Fruit fly (Drosophila melanogaster) whole organism, embryonic: ENCODE measurements around the gene eas.

Experiments
- Asciz ChIP-seq: fragments of 200-800 bp; sonication (Bioruptor generic); optimal IDR thresholded peaks from 2 replicates; lab custom pipeline; 2017; ENCODE audit warnings: missing biosample characterization, mild to moderate bottlenecking, missing genetic modification characterization, missing genetic modification reagents
- BEAF-32 ChIP-seq: fragments of 200-800 bp; sonication (Bioruptor generic); optimal IDR thresholded peaks from 3 replicates; lab custom pipeline; 2017; ENCODE audit warnings: missing biosample characterization, missing genetic modification characterization, mild to moderate bottlenecking, moderate library complexity, missing genetic modification reagents
- Bdp1 ChIP-seq: fragments of 200-800 bp; sonication (Bioruptor generic); optimal IDR thresholded peaks from 3 replicates; lab custom pipeline; 2016; ENCODE audit warnings: missing biosample characterization, missing genetic modification characterization
- CG10431 ChIP-seq: fragments of 200-800 bp; sonication (Bioruptor generic); optimal IDR thresholded peaks from 3 replicates; lab custom pipeline; 2018; ENCODE audit warnings: missing biosample characterization, mild to moderate bottlenecking, missing genetic modification characterization
- CG12744 ChIP-seq: fragments of 200-800 bp; sonication (Bioruptor generic); optimal IDR thresholded peaks from 2 replicates; lab custom pipeline; 2016; ENCODE audit warnings: missing biosample characterization, missing genetic modification characterization
- CG13123 ChIP-seq: fragments of 200-800 bp; sonication (Bioruptor generic); optimal IDR thresholded peaks from 2 replicates; lab custom pipeline; 2016; ENCODE audit warnings: missing biosample characterization, missing genetic modification characterization
- CG14014 ChIP-seq: fragments of 200-800 bp; sonication (Bioruptor generic); IDR thresholded peaks from 2 replicates; pipeline ENCODE4 v1.3.6; 2022; ENCODE audit warnings: missing biosample characterization, missing genetic modification characterization
- CG15011 ChIP-seq: fragments of 200-800 bp; sonication (Bioruptor generic); optimal IDR thresholded peaks from 3 replicates; lab custom pipeline; 2018; ENCODE audit warnings: missing biosample characterization, mild to moderate bottlenecking, missing genetic modification characterization
- CG1647 ChIP-seq: fragments of 200-800 bp; sonication (Bioruptor generic); optimal IDR thresholded peaks from 3 replicates; lab custom pipeline; 2016; ENCODE audit warnings: missing biosample characterization, missing genetic modification characterization
- CG16813 ChIP-seq: fragments of 200-800 bp; sonication (Bioruptor generic); IDR thresholded peaks from 3 replicates; pipeline ENCODE4 v1.3.6; 2022; ENCODE audit warnings: missing biosample characterization, missing genetic modification characterization; ENCODE audit not compliant: partially characterized antibody
- CG17912 ChIP-seq: fragments of 200-800 bp; sonication (Bioruptor generic); optimal IDR thresholded peaks from 2 replicates; lab custom pipeline; 2018; ENCODE audit warnings: missing biosample characterization, mild to moderate bottlenecking, missing genetic modification characterization
- CG2678 ChIP-seq: fragments of 200-800 bp; sonication (Bioruptor generic); optimal IDR thresholded peaks from 3 replicates; lab custom pipeline; 2019; ENCODE audit warnings: missing biosample characterization, mild to moderate bottlenecking, missing genetic modification characterization, moderate library complexity
- CG2875 ChIP-seq: fragments of 200-800 bp; sonication (Bioruptor generic); optimal IDR thresholded peaks from 2 replicates; lab custom pipeline; 2017; ENCODE audit warnings: missing biosample characterization, mild to moderate bottlenecking, missing genetic modification characterization, missing genetic modification reagents
- CG32772 ChIP-seq: fragments of 200-800 bp; sonication (Bioruptor generic); IDR thresholded peaks from 2 replicates; pipeline ENCODE4 v1.3.6; 2022; ENCODE audit warnings: missing biosample characterization, missing genetic modification characterization
- CG34224 ChIP-seq: fragments of 200-800 bp; sonication (Bioruptor generic); IDR thresholded peaks from 3 replicates; pipeline ENCODE4 v1.3.6; 2022; ENCODE audit warnings: missing biosample characterization, missing genetic modification characterization; ENCODE audit not compliant: partially characterized antibody
- CG5180 ChIP-seq: fragments of 200-800 bp; sonication (Bioruptor generic); optimal IDR thresholded peaks from 3 replicates; lab custom pipeline; 2017; ENCODE audit warnings: missing biosample characterization, missing genetic modification characterization, mild to moderate bottlenecking, moderate library complexity, missing genetic modification reagents
- CG7786 ChIP-seq: fragments of 200-800 bp; sonication (Bioruptor generic); optimal IDR thresholded peaks from 2 replicates; lab custom pipeline; 2016; ENCODE audit warnings: missing biosample characterization, missing genetic modification characterization
- CG7963 ChIP-seq: fragments of 200-800 bp; sonication (Bioruptor generic); IDR thresholded peaks from 3 replicates; pipeline ENCODE4 v1.3.6; 2022; ENCODE audit warnings: missing biosample characterization, missing genetic modification characterization; ENCODE audit not compliant: partially characterized antibody
- CG9932 ChIP-seq: fragments of 200-800 bp; sonication (Bioruptor generic); IDR thresholded peaks from 2 replicates; pipeline ENCODE4 v1.3.6; 2022; ENCODE audit warnings: missing biosample characterization, missing genetic modification characterization
- CHES-1-like ChIP-seq: fragments of 200-800 bp; sonication (Bioruptor generic); optimal IDR thresholded peaks from 2 replicates; lab custom pipeline; 2016; ENCODE audit warnings: missing biosample characterization, missing genetic modification characterization
- CrebB ChIP-seq: fragments of 200-800 bp; sonication (Bioruptor generic); optimal IDR thresholded peaks from 3 replicates; lab custom pipeline; 2018; ENCODE audit warnings: missing biosample characterization, mild to moderate bottlenecking, missing genetic modification characterization
- Dbx ChIP-seq: fragments of 200-800 bp; sonication (Bioruptor generic); IDR thresholded peaks from 3 replicates; pipeline ENCODE4 v1.3.6; 2022; ENCODE audit warnings: missing biosample characterization, missing genetic modification characterization
- Drgx ChIP-seq: fragments of 200-800 bp; sonication (Bioruptor generic); IDR thresholded peaks from 2 replicates; pipeline ENCODE4 v1.3.6; 2022; ENCODE audit warnings: missing biosample characterization, missing genetic modification characterization
- GATAe ChIP-seq: fragments of 200-800 bp; sonication (Bioruptor generic); conservative IDR thresholded peaks from 2 replicates; pipeline ENCODE4 v1.3.6; 2022; ENCODE audit warnings: missing biosample characterization, missing genetic modification characterization
- HLH3B ChIP-seq: fragments of 200-800 bp; sonication (Bioruptor generic); IDR thresholded peaks from 2 replicates; pipeline ENCODE4 v1.3.6; 2022; ENCODE audit warnings: missing biosample characterization, missing genetic modification characterization
- Hey ChIP-seq: fragments of 200-800 bp; sonication (Bioruptor generic); optimal IDR thresholded peaks from 3 replicates; lab custom pipeline; 2018; ENCODE audit warnings: missing biosample characterization, mild to moderate bottlenecking, missing genetic modification characterization
- NC2α ChIP-seq: fragments of 200-800 bp; sonication (Bioruptor generic); optimal IDR thresholded peaks from 2 replicates; lab custom pipeline; 2016; ENCODE audit warnings: missing biosample characterization, missing genetic modification characterization
- Nf-YA ChIP-seq: fragments of 200-800 bp; sonication (Bioruptor generic); IDR thresholded peaks from 2 replicates; pipeline ENCODE4 v1.3.6; 2022; ENCODE audit warnings: missing biosample characterization, missing genetic modification characterization
- Pdp1 ChIP-seq, 2 experiments: fragments of 200-800 bp; sonication (Bioruptor generic); optimal IDR thresholded peaks; 3 replicates each; lab custom pipeline; 2016; ENCODE audit warnings: missing biosample characterization in 2 of 2, missing genetic modification characterization in 2 of 2, mild to moderate bottlenecking in 1 of 2, moderate library complexity in 1 of 2
- Rfx ChIP-seq: fragments of 200-800 bp; sonication (Bioruptor generic); IDR thresholded peaks from 2 replicates; pipeline ENCODE4 v1.3.6; 2022; ENCODE audit warnings: missing biosample characterization, missing genetic modification characterization
- Ssrp ChIP-seq: fragments of 200-800 bp; sonication (Bioruptor generic); optimal IDR thresholded peaks from 2 replicates; lab custom pipeline; 2018; ENCODE audit warnings: missing biosample characterization, mild to moderate bottlenecking, missing genetic modification characterization, moderate library complexity
- ase ChIP-seq: fragments of 200-800 bp; sonication (Bioruptor generic); IDR thresholded peaks from 3 replicates; pipeline ENCODE4 v1.3.6; 2022; ENCODE audit warnings: missing biosample characterization, missing genetic modification characterization
- ash1 ChIP-seq: fragments of 200-800 bp; sonication (Bioruptor generic); optimal IDR thresholded peaks from 2 replicates; lab custom pipeline; 2018; ENCODE audit warnings: missing biosample characterization, mild to moderate bottlenecking, missing genetic modification characterization
- az2 ChIP-seq: fragments of 200-800 bp; sonication (Bioruptor generic); optimal IDR thresholded peaks from 3 replicates; lab custom pipeline; 2016; ENCODE audit warnings: missing biosample characterization, missing genetic modification characterization
- bab2 ChIP-seq: fragments of 200-800 bp; sonication (Bioruptor generic); optimal IDR thresholded peaks from 2 replicates; lab custom pipeline; 2016; ENCODE audit warnings: missing biosample characterization, missing genetic modification characterization
- cwo ChIP-seq: fragments of 200-800 bp; sonication (Bioruptor generic); optimal IDR thresholded peaks from 3 replicates; lab custom pipeline; 2017; ENCODE audit warnings: missing biosample characterization, missing genetic modification characterization, mild to moderate bottlenecking, moderate library complexity, missing genetic modification reagents
- dati ChIP-seq: fragments of 200-800 bp; sonication (Bioruptor generic); IDR thresholded peaks from 2 replicates; pipeline ENCODE4 v1.3.6; 2022; ENCODE audit warnings: missing biosample characterization, missing genetic modification characterization
- gfzf ChIP-seq: fragments of 200-800 bp; sonication (Bioruptor generic); optimal IDR thresholded peaks from 2 replicates; lab custom pipeline; 2016; ENCODE audit warnings: missing biosample characterization, mild to moderate bottlenecking, missing genetic modification characterization, moderate library complexity
- ind ChIP-seq: fragments of 200-800 bp; sonication (Bioruptor generic); optimal IDR thresholded peaks from 3 replicates; lab custom pipeline; 2016; ENCODE audit warnings: missing biosample characterization, missing genetic modification characterization
- jing ChIP-seq: fragments of 200-800 bp; sonication (Bioruptor generic); optimal IDR thresholded peaks from 2 replicates; lab custom pipeline; 2018; ENCODE audit warnings: missing biosample characterization, mild to moderate bottlenecking, missing genetic modification characterization
- ken ChIP-seq: fragments of 200-800 bp; sonication (Bioruptor generic); IDR thresholded peaks from 3 replicates; pipeline ENCODE4 v1.3.6; 2022; ENCODE audit warnings: missing biosample characterization, missing genetic modification characterization
- lov ChIP-seq, 2 experiments: fragments of 200-800 bp in 1 of 2; fragments of >200 bp in 1 of 2; sonication (Bioruptor generic) in 1 of 2; IDR thresholded peaks in 1 of 2; optimal IDR thresholded peaks in 1 of 2; 2 replicates in 1 of 2; 3 replicates in 1 of 2; pipeline versions ENCODE4 v1.3.6 to Lab custom; 2017 to 2022; ENCODE audit warnings: missing biosample characterization in 1 of 2, missing genetic modification characterization in 1 of 2
- mld ChIP-seq: fragments of 200-800 bp; sonication (Bioruptor generic); IDR thresholded peaks from 3 replicates; pipeline ENCODE4 v1.3.6; 2022; ENCODE audit warnings: missing biosample characterization, missing genetic modification characterization; ENCODE audit not compliant: partially characterized antibody
- nau ChIP-seq: fragments of 200-800 bp; sonication (Bioruptor generic); optimal IDR thresholded peaks from 3 replicates; lab custom pipeline; 2017; ENCODE audit warnings: missing biosample characterization, mild to moderate bottlenecking, missing genetic modification characterization, missing genetic modification reagents
- phol ChIP-seq: fragments of 200-800 bp; sonication (Bioruptor generic); optimal IDR thresholded peaks from 3 replicates; lab custom pipeline; 2018; ENCODE audit warnings: missing biosample characterization, mild to moderate bottlenecking, missing genetic modification characterization, moderate library complexity
- salm ChIP-seq: fragments of 200-800 bp; sonication (Bioruptor generic); optimal IDR thresholded peaks from 2 replicates; lab custom pipeline; 2018; ENCODE audit warnings: missing biosample characterization, mild to moderate bottlenecking, missing genetic modification characterization
- tna ChIP-seq: fragments of 200-800 bp; sonication (Bioruptor generic); IDR thresholded peaks from 2 replicates; pipeline ENCODE4 v1.3.6; 2022; ENCODE audit warnings: missing biosample characterization, missing genetic modification characterization; ENCODE audit not compliant: partially characterized antibody
- ttk ChIP-seq: fragments of 200-800 bp; sonication (Bioruptor generic); IDR thresholded peaks from 2 replicates; pipeline ENCODE4 v2.1.2; 2022; ENCODE audit warnings: missing biosample characterization, missing genetic modification characterization
- twi ChIP-seq: fragments of 200-800 bp; optimal IDR thresholded peaks from 2 replicates; lab custom pipeline; 2019; ENCODE audit warnings: missing biosample characterization, mild to moderate bottlenecking, missing genetic modification characterization, moderate library complexity
- unpg ChIP-seq: fragments of 200-800 bp; sonication (Bioruptor generic); optimal IDR thresholded peaks from 3 replicates; lab custom pipeline; 2018; ENCODE audit warnings: missing biosample characterization, mild to moderate bottlenecking, missing genetic modification characterization, moderate library complexity

Gene eas

DNA sequence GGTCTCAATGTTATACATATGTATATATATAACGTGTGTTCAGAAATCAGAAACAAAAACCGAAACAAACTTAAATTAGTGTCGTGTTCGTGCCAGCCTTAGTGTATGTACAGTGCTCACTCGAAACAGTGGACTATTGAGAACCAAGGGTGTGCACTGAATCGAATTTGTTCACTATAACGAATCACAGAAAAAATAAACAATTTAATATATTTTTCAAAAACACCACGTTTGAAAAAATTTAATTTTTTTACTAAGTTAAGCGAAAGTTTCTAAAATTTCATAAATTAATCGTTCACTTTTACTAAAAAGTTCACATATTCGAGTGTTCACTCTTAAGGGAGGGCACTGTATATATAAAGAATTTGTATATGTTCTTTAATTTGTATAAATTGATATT lies 7.1 kb downstream of the eas start (continued):
- TF ChIP-seq bab2 (GFP tag; lab: Kevin White, UChicago) (no peak), CG10431 (GFP tag; lab: Kevin White, UChicago) (no peak), tna (GFP tag; lab: Robert Waterston, UW) (no peak), Bdp1 (GFP tag; lab: Kevin White, UChicago) (no peak), CG13123 (GFP tag; lab: Kevin White, UChicago) (no peak), HLH3B (GFP tag; lab: Robert Waterston, UW) (no peak), CG7963 (no peak), ken (GFP tag; lab: Robert Waterston, UW) (no peak), CG7786 (GFP tag; lab: Kevin White, UChicago) (no peak), CHES-1-like (GFP tag; lab: Kevin White, UChicago) (no peak), nau (GFP tag; lab: Kevin White, UChicago) (no peak), mld (GFP tag; lab: Robert Waterston, UW) (no peak), CrebB (tag; lab: Kevin White, UChicago) (no peak), CG2875 (GFP tag; lab: Kevin White, UChicago) (no peak), CG5180 (GFP tag; lab: Kevin White, UChicago) (no peak), CG32772 (GFP tag; lab: Robert Waterston, UW) (no peak), Hey (tag; lab: Kevin White, UChicago) (no peak), Dbx (no peak), salm (tag; lab: Kevin White, UChicago) (no peak), unpg (GFP tag; lab: Kevin White, UChicago) (peak; percentile 50), Asciz (GFP tag; lab: Kevin White, UChicago) (peak; percentile 12), ash1 (GFP tag; lab: Kevin White, UChicago) (no peak), az2 (GFP tag; lab: Kevin White, UChicago) (peak; percentile 10), CG12744 (no peak), ind (peak; percentile 2), Rfx (GFP tag; lab: Robert Waterston, UW) (0 out of 2 replicates have a peak, but pooled peaks have one; percentile 25), gfzf (GFP tag; lab: Kevin White, UChicago) (no peak), Nf-YA (no peak), Ssrp (tag; lab: Kevin White, UChicago) (peak; percentile 13), jing (no peak), Pdp1 (GFP tag; optimal IDR thresholded peaks at IDR 0.05; lab: Kevin White, UChicago) (no peak), cwo (GFP tag; lab: Kevin White, UChicago) (no peak), Drgx (GFP tag; lab: Robert Waterston, UW) (0 out of 2 replicates have a peak, but pooled peaks have one; percentile 11), CG16813 (GFP tag; lab: Robert Waterston, UW) (no peak), BEAF-32 (no peak), CG17912 (GFP tag; lab: Kevin White, UChicago) (no peak), CG9932 (GFP tag; lab: Robert Waterston, UW) (peak; percentile 24; the same call in 1 of the 2 replicates), GATAe (GFP tag; lab: Robert Waterston, UW) (no peak), CG1647 (GFP tag; lab: Kevin White, UChicago) (no peak), ttk (no peak), ase (GFP tag; lab: Robert Waterston, UW) (no peak), NC2α (GFP tag; lab: Kevin White, UChicago) (no peak), CG15011 (GFP tag; lab: Kevin White, UChicago) (no peak), CG34224 (no peak), CG2678 (tag; lab: Kevin White, UChicago) (peak; percentile 58), twi (tag; lab: Kevin White, UChicago) (no peak), lov (optimal IDR thresholded peaks at IDR 0.05; lab: Kevin White, UChicago) (no peak), lov (GFP tag; IDR thresholded peaks at IDR 0.05; lab: Robert Waterston, UW) (no peak), phol (tag; lab: Kevin White, UChicago) (peak; percentile 25), dati (GFP tag; lab: Robert Waterston, UW) (no peak), CG14014 (GFP tag; lab: Robert Waterston, UW) (no peak)
